Fruit fly (Drosophila melanogaster): Measurements from ENCODE around the gene ATP6AP2.

Gene ATP6AP2

dm6 chr3R:9250868-9251267, 9.6 kb upstream of the ATP6AP2 start (continued):
- TF ChIP-seq tin (GFP tag; optimal IDR thresholded peaks at IDR 0.05) = peak; percentile 39
- no peak for TF ChIP-seq Ets65A (GFP tag)
- TF ChIP-seq tgo (GFP tag; IDR thresholded peaks at IDR 0.05) = peak; percentile 24; the same call in 1 of the 3 replicates
- TF ChIP-seq Sin3A (optimal IDR thresholded peaks at IDR 0.05) = no peak
- TF ChIP-seq sr (GFP tag; IDR thresholded peaks at IDR 0.05) = no peak
- TF ChIP-seq CG10267 (tag; optimal IDR thresholded peaks at IDR 0.05) = peak; percentile 6
- no peak for TF ChIP-seq NK7.1 (GFP tag; optimal IDR thresholded peaks at IDR 0.05)
- no peak for TF ChIP-seq Usf (GFP tag; optimal IDR thresholded peaks at IDR 0.05)
- no peak for TF ChIP-seq bowl (GFP tag; IDR thresholded peaks at IDR 0.05)
- TF ChIP-seq pb (GFP tag; optimal IDR thresholded peaks at IDR 0.05) = no peak
- TF ChIP-seq fd96Cb (tag; optimal IDR thresholded peaks at IDR 0.05) = peak; percentile 40
- TF ChIP-seq wor (GFP tag; IDR thresholded peaks at IDR 0.05) = no peak
- TF ChIP-seq CG11695 (GFP tag; IDR thresholded peaks at IDR 0.05) = 0 out of 3 replicates have a peak, but pooled peaks have one; percentile 25
- peak; percentile 52; the same call in 1 of the 3 replicates for TF ChIP-seq so (GFP tag; IDR thresholded peaks at IDR 0.05)
- TF ChIP-seq CG15696 (tag; optimal IDR thresholded peaks at IDR 0.05) = no peak
- no peak for TF ChIP-seq CG6791 (GFP tag; IDR thresholded peaks at IDR 0.05; ENCODE audit: partially characterized antibody)
- TF ChIP-seq CG31365 (tag; optimal IDR thresholded peaks at IDR 0.05) = no peak
- no peak for TF ChIP-seq bbx (GFP tag; IDR thresholded peaks at IDR 0.05; ENCODE audit: partially characterized antibody)
- TF ChIP-seq lbe (GFP tag; optimal IDR thresholded peaks at IDR 0.05) = peak; percentile 74
- no peak for TF ChIP-seq GATAe (GFP tag; conservative IDR thresholded peaks at IDR 0.05)
- TF ChIP-seq CG1603 (tag; optimal IDR thresholded peaks at IDR 0.05) = peak; percentile 54
- TF ChIP-seq tap (tag; optimal IDR thresholded peaks at IDR 0.05) = no peak
- no peak for TF ChIP-seq CG13894 (tag; optimal IDR thresholded peaks at IDR 0.05)
- peak; percentile 42; the same call in 1 of the 2 replicates for TF ChIP-seq ranshi (GFP tag; IDR thresholded peaks at IDR 0.05)
- no peak for TF ChIP-seq MTF-1 (GFP tag; optimal IDR thresholded peaks at IDR 0.05; ENCODE audit: borderline replicate concordance)
- TF ChIP-seq Hey (tag; optimal IDR thresholded peaks at IDR 0.05) = no peak
- TF ChIP-seq CG2875 (GFP tag; optimal IDR thresholded peaks at IDR 0.05) = peak; percentile 27
- peak; percentile 70 for TF ChIP-seq CG17328 (GFP tag; IDR thresholded peaks at IDR 0.05)
- no peak for TF ChIP-seq nom (GFP tag; optimal IDR thresholded peaks at IDR 0.05)
- TF ChIP-seq CG15073 (GFP tag; optimal IDR thresholded peaks at IDR 0.05) = no peak
- TF ChIP-seq CG17361 (GFP tag; IDR thresholded peaks at IDR 0.05) = no peak
- TF ChIP-seq hb (GFP tag; IDR thresholded peaks at IDR 0.05; ENCODE audit: partially characterized antibody) = no peak
- TF ChIP-seq CG7556 (GFP tag; optimal IDR thresholded peaks at IDR 0.05) = no peak
- TF ChIP-seq unc-4 (GFP tag; IDR thresholded peaks at IDR 0.05; ENCODE audit: partially characterized antibody) = no peak
- no peak for TF ChIP-seq CG7987 (GFP tag; optimal IDR thresholded peaks at IDR 0.05)
- no peak for TF ChIP-seq CG10147 (GFP tag; optimal IDR thresholded peaks at IDR 0.05)
- no peak for TF ChIP-seq C15 (GFP tag; IDR thresholded peaks at IDR 0.05)
- no peak for TF ChIP-seq CG16779 (GFP tag; IDR thresholded peaks at IDR 0.05)
- no peak for TF ChIP-seq sima (GFP tag; optimal IDR thresholded peaks at IDR 0.05)
- TF ChIP-seq CG6654 (GFP tag; optimal IDR thresholded peaks at IDR 0.05) = no peak
- no peak for TF ChIP-seq seq (GFP tag; IDR thresholded peaks at IDR 0.05)
- TF ChIP-seq CG14860 (GFP tag; IDR thresholded peaks at IDR 0.05; ENCODE audit: partially characterized antibody) = no peak
- TF ChIP-seq CG7271 (tag; optimal IDR thresholded peaks at IDR 0.05) = no peak
- no peak for TF ChIP-seq sens-2 (GFP tag; IDR thresholded peaks at IDR 0.05)
- no peak for TF ChIP-seq tup (GFP tag; optimal IDR thresholded peaks at IDR 0.05)
- TF ChIP-seq CG4730 (GFP tag; IDR thresholded peaks at IDR 0.05) = 0 out of 2 replicates have a peak, but pooled peaks have one; percentile 45
- no peak for TF ChIP-seq CG11247 (GFP tag; IDR thresholded peaks at IDR 0.05)
- no peak for TF ChIP-seq danr (GFP tag; IDR thresholded peaks at IDR 0.05)
- TF ChIP-seq btn (GFP tag; optimal IDR thresholded peaks at IDR 0.05) = no peak
- no peak for TF ChIP-seq cad (GFP tag; optimal IDR thresholded peaks at IDR 0.05)
- peak; percentile 14 for TF ChIP-seq Antp (GFP tag; optimal IDR thresholded peaks at IDR 0.05)
- TF ChIP-seq stc (GFP tag; IDR thresholded peaks at IDR 0.05) = no peak
